Worm (Caenorhabditis elegans) whole organism, L1 larva: Measurements from ENCODE around the gene Y116A8C.465.

ENCODE experiments used
- alr-1 ChIP-seq: fragments of 200-800 bp; sonication (Bioruptor generic); optimal IDR thresholded peaks from 2 replicates; lab custom pipeline; 2018; ENCODE audit warnings: borderline replicate concordance, mild to moderate bottlenecking, missing genetic modification characterization, missing compliant biosample characterization
- ama-1 ChIP-seq: fragments of 150-350 bp; optimal IDR thresholded peaks from 2 replicates; lab custom pipeline; 2014
- ces-1 ChIP-seq: fragments of 150-350 bp; optimal IDR thresholded peaks from 2 replicates; lab custom pipeline; 2014; ENCODE audit warnings: missing biosample characterization, missing genetic modification reagents, missing genetic modification characterization
- hlh-4 ChIP-seq: sonication (generic microtip); optimal IDR thresholded peaks from 2 replicates; lab custom pipeline; 2016; ENCODE audit warnings: mild to moderate bottlenecking, missing genetic modification characterization, missing compliant biosample characterization
- nhr-19 ChIP-seq: fragments of 200-800 bp; sonication (Bioruptor generic); conservative IDR thresholded peaks from 2 replicates; pipeline ENCODE4 v1.3.6; 2022; ENCODE audit warnings: missing genetic modification characterization, missing compliant biosample characterization
- pag-3 ChIP-seq: sonication (generic microtip); optimal IDR thresholded peaks from 2 replicates; lab custom pipeline; 2017; ENCODE audit warnings: missing genetic modification characterization, mild to moderate bottlenecking, missing compliant biosample characterization, antibody characterized with exemption, borderline replicate concordance; ENCODE audit not compliant: insufficient read depth
- tbx-2 ChIP-seq: sonication (generic microtip); optimal IDR thresholded peaks from 2 replicates; lab custom pipeline; 2016; ENCODE audit warnings: missing genetic modification characterization, missing compliant biosample characterization
- unc-62 ChIP-seq: fragments of 150-350 bp; optimal IDR thresholded peaks from 2 replicates; lab custom pipeline; 2014; ENCODE audit warnings: missing biosample characterization, missing genetic modification reagents, missing genetic modification characterization
- vab-15 ChIP-seq: sonication (generic microtip); optimal IDR thresholded peaks from 2 replicates; lab custom pipeline; 2017; ENCODE audit warnings: missing genotype, mild to moderate bottlenecking, missing genetic modification characterization, missing compliant biosample characterization

- TF ChIP-seq hlh-4 (tag; lab: Kevin White, UChicago) (no peak), vab-15 (tag; lab: Kevin White, UChicago) (no peak), unc-62 (GFP tag; lab: Kevin White, UChicago) (no peak), ama-1 (no peak), alr-1 (tag; lab: Kevin White, UChicago) (no peak), nhr-19 (GFP tag; lab: Robert Waterston, UW) (no peak), tbx-2 (tag; lab: Kevin White, UChicago) (no peak), ces-1 (GFP tag; lab: Kevin White, UChicago) (no peak), pag-3 (tag; lab: Kevin White, UChicago) (no peak)
These were observed 38.6 kb downstream of the Y116A8C.465 start, which contains the start of gene Y116A8C.30 for ce11 chrIV:17103615-17104014.
